Fruit fly (Drosophila melanogaster): Measurements from ENCODE around the gene Cyp6d4.

- TF ChIP-seq CTCF (optimal IDR thresholded peaks at IDR 0.05), result no peak
- TF ChIP-seq CG8478 (optimal IDR thresholded peaks at IDR 0.05), result no peak
These were observed at the start of gene Cyp6d4 for dm6 chr3R:22698208-22698607.
